Worm (Caenorhabditis elegans) whole organism, early embryonic: ENCODE measurements around the gene rga-3.

Experiments used
- F13C5.2 ChIP-seq: sonication (generic microtip); optimal IDR thresholded peaks from 2 replicates; lab custom pipeline; 2017; ENCODE audit warnings: mild to moderate bottlenecking, missing genetic modification characterization, inconsistent platforms, missing compliant biosample characterization
- ama-1 ChIP-seq: fragments of 150-350 bp; optimal IDR thresholded peaks from 2 replicates; lab custom pipeline; 2014
- ceh-13 ChIP-seq: fragments of 200-800 bp; sonication (Bioruptor generic); optimal IDR thresholded peaks from 2 replicates; lab custom pipeline; 2018; ENCODE audit warnings: mild to moderate bottlenecking, missing genetic modification characterization, missing compliant biosample characterization
- ceh-36 ChIP-seq: sonication (generic microtip); optimal IDR thresholded peaks from 2 replicates; lab custom pipeline; 2016; ENCODE audit warnings: missing genetic modification characterization, inconsistent platforms, missing compliant biosample characterization
- ets-7 ChIP-seq: sonication (generic microtip); optimal IDR thresholded peaks from 2 replicates; lab custom pipeline; 2016; ENCODE audit warnings: missing genotype, missing genetic modification characterization, missing compliant biosample characterization
- hmg-4 ChIP-seq: fragments of 200-800 bp; sonication (Bioruptor generic); optimal IDR thresholded peaks from 2 replicates; lab custom pipeline; 2018; ENCODE audit warnings: mild to moderate bottlenecking, missing genetic modification characterization, missing compliant biosample characterization
- pes-1 ChIP-seq: fragments of 200-800 bp; sonication (Bioruptor generic); IDR thresholded peaks from 2 replicates; pipeline ENCODE4 v1.3.6; 2022; ENCODE audit warnings: missing genetic modification reagents, missing genetic modification characterization, missing compliant biosample characterization
- scrt-1 ChIP-seq: fragments of 200-800 bp; sonication (Bioruptor generic); IDR thresholded peaks from 2 replicates; pipeline ENCODE4 v1.3.6; 2022; ENCODE audit warnings: missing genetic modification characterization, missing compliant biosample characterization
- sea-1 ChIP-seq: fragments of 200-800 bp; sonication (Bioruptor generic); conservative IDR thresholded peaks from 2 replicates; pipeline ENCODE4 v1.3.6; 2022; ENCODE audit warnings: missing genetic modification characterization, missing compliant biosample characterization
- tbx-11 ChIP-seq: fragments of 200-800 bp; sonication (Bioruptor generic); IDR thresholded peaks from 2 replicates; pipeline ENCODE4 v1.3.6; 2022; ENCODE audit warnings: missing genetic modification characterization, missing compliant biosample characterization
- tra-4 ChIP-seq: sonication (generic microtip); optimal IDR thresholded peaks from 2 replicates; lab custom pipeline; 2017; ENCODE audit warnings: missing genetic modification characterization, missing compliant biosample characterization

DNA sequence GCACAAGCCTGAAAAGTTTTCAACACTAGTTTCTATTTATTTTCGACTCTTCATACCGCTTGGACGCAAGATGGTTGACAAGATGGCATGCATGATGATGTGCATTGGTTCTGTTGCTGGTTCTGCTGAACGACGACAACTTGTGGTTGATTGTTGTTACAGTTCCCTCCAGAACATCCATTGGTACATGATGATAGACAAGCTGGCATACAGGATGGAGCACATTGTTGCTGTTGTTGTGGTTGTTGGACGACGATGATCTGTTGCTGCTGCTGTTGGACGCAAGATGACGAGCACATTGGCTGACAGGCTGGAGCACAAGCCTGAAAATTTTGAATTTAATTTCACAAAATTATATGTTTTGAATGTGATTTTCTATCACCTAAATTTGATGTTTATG lies 45.4 kb upstream of the rga-3 start:
- TF ChIP-seq scrt-1 (GFP tag; lab: Robert Waterston, UW) (no peak), tra-4 (tag; lab: Kevin White, UChicago) (no peak), ama-1 (no peak), pes-1 (GFP tag; lab: Robert Waterston, UW) (no peak), hmg-4 (GFP tag; lab: Kevin White, UChicago) (no peak), F13C5.2 (tag; lab: Kevin White, UChicago) (no peak), ets-7 (tag; lab: Kevin White, UChicago) (no peak), ceh-13 (GFP tag; lab: Kevin White, UChicago) (no peak), tbx-11 (GFP tag; lab: Robert Waterston, UW) (no peak), sea-1 (no peak), ceh-36 (no peak)
